Fruit fly (Drosophila melanogaster) S2 (cell line): ENCODE data around the gene Pvf1.

Source experiments
- CG8478 ChIP-seq: fragments of >200 bp; optimal IDR thresholded peaks from 2 replicates; lab custom pipeline; 2018
- CTCF ChIP-seq, 2 experiments: fragments of >200 bp; optimal IDR thresholded peaks; 2 replicates each; lab custom pipeline; 2018

dm6 chrX:18799307-18799855, 33.1 kb upstream of the Pvf1 start:
- TF ChIP-seq CG8478 (no peak), CTCF (optimal IDR thresholded peaks at IDR 0.05; lab: Kevin White, UChicago) (no peak)
